Fruit fly (Drosophila melanogaster) whole organism, embryonic: ENCODE results near the gene ZAP3.

Experiments used
- Atf-2 ChIP-seq: fragments of 200-800 bp; sonication (Bioruptor generic); optimal IDR thresholded peaks from 2 replicates; lab custom pipeline; 2016; ENCODE audit warnings: missing biosample characterization, missing genetic modification characterization
- Blimp-1 ChIP-seq: fragments of 200-800 bp; sonication (Bioruptor generic); optimal IDR thresholded peaks from 3 replicates; lab custom pipeline; 2018; ENCODE audit warnings: missing biosample characterization, missing genetic modification characterization, mild to moderate bottlenecking, moderate library complexity, missing genetic modification reagents
- CG12104 ChIP-seq: fragments of 200-800 bp; sonication (Bioruptor generic); optimal IDR thresholded peaks from 3 replicates; lab custom pipeline; 2016; ENCODE audit warnings: missing biosample characterization, missing genetic modification characterization
- CG17802 ChIP-seq: fragments of 200-800 bp; sonication (Bioruptor generic); optimal IDR thresholded peaks from 2 replicates; lab custom pipeline; 2018; ENCODE audit warnings: missing biosample characterization, mild to moderate bottlenecking, missing genetic modification characterization, moderate library complexity
- CG2202 ChIP-seq: fragments of 200-800 bp; sonication (Bioruptor generic); optimal IDR thresholded peaks from 2 replicates; lab custom pipeline; 2018; ENCODE audit warnings: missing biosample characterization, mild to moderate bottlenecking, missing genetic modification characterization
- CG30403 ChIP-seq: fragments of 200-800 bp; sonication (Bioruptor generic); optimal IDR thresholded peaks from 3 replicates; lab custom pipeline; 2016; ENCODE audit warnings: missing biosample characterization, missing genetic modification characterization
- CG32532 ChIP-seq: fragments of 200-800 bp; sonication (Bioruptor generic); IDR thresholded peaks from 2 replicates; pipeline ENCODE4 v1.3.6; 2022; ENCODE audit warnings: missing biosample characterization, missing genetic modification characterization
- CG3847 ChIP-seq: fragments of 200-800 bp; sonication (Bioruptor generic); IDR thresholded peaks from 2 replicates; pipeline ENCODE4 v1.3.6; 2022; ENCODE audit warnings: missing biosample characterization, missing genetic modification characterization
- CG4360 ChIP-seq: fragments of 200-800 bp; sonication (Bioruptor generic); IDR thresholded peaks from 2 replicates; pipeline ENCODE4 v1.3.6; 2022; ENCODE audit warnings: missing biosample characterization, missing genetic modification characterization
- CG7745 ChIP-seq: fragments of 200-800 bp; sonication (Bioruptor generic); optimal IDR thresholded peaks from 2 replicates; lab custom pipeline; 2018; ENCODE audit warnings: missing biosample characterization, mild to moderate bottlenecking, missing genetic modification characterization, moderate library complexity
- CG7786 ChIP-seq: fragments of 200-800 bp; sonication (Bioruptor generic); optimal IDR thresholded peaks from 2 replicates; lab custom pipeline; 2016; ENCODE audit warnings: missing biosample characterization, missing genetic modification characterization
- CG7928 ChIP-seq: fragments of 200-800 bp; sonication (Bioruptor generic); optimal IDR thresholded peaks from 2 replicates; lab custom pipeline; 2017; ENCODE audit warnings: missing biosample characterization, mild to moderate bottlenecking, missing genetic modification characterization
- Drgx ChIP-seq: fragments of 200-800 bp; sonication (Bioruptor generic); IDR thresholded peaks from 2 replicates; pipeline ENCODE4 v1.3.6; 2022; ENCODE audit warnings: missing biosample characterization, missing genetic modification characterization
- Eip74EF ChIP-seq, 2 experiments: fragments of 200-800 bp in 1 of 2; fragments of >200 bp in 1 of 2; sonication (Bioruptor generic) in 1 of 2; optimal IDR thresholded peaks; 2 replicates each; lab custom pipeline; 2017 to 2019; ENCODE audit warnings: missing biosample characterization in 2 of 2, missing genetic modification characterization in 2 of 2, mild to moderate bottlenecking in 1 of 2, moderate library complexity in 1 of 2
- Ets65A ChIP-seq: fragments of 200-800 bp; sonication (Bioruptor generic); peaks from one replicate; lab custom pipeline; 2016; ENCODE audit warnings: missing biosample characterization, missing genetic modification characterization
- Fer3 ChIP-seq: fragments of 200-800 bp; sonication (Bioruptor generic); optimal IDR thresholded peaks from 2 replicates; lab custom pipeline; 2018; ENCODE audit warnings: missing biosample characterization, mild to moderate bottlenecking, missing genetic modification characterization, moderate library complexity
- HLH4C ChIP-seq: fragments of 200-800 bp; sonication (Bioruptor generic); IDR thresholded peaks from 3 replicates; pipeline ENCODE4 v1.3.6; 2022; ENCODE audit warnings: missing biosample characterization, missing genetic modification characterization; ENCODE audit not compliant: partially characterized antibody
- Hr3 ChIP-seq: fragments of 200-800 bp; sonication (Bioruptor generic); optimal IDR thresholded peaks from 3 replicates; lab custom pipeline; 2016; ENCODE audit warnings: missing biosample characterization, missing genetic modification characterization
- MESR4 ChIP-seq: fragments of 200-800 bp; sonication (Bioruptor generic); optimal IDR thresholded peaks from 2 replicates; lab custom pipeline; 2018; ENCODE audit warnings: missing biosample characterization, mild to moderate bottlenecking, missing genetic modification characterization, moderate library complexity
- Med ChIP-seq: fragments of 200-800 bp; sonication (Bioruptor generic); peaks from one replicate; lab custom pipeline; 2016; ENCODE audit warnings: missing biosample characterization, missing genetic modification characterization, mild to moderate bottlenecking, inconsistent platforms, moderate library complexity
- Ptx1 ChIP-seq: fragments of 200-800 bp; sonication (Bioruptor generic); IDR thresholded peaks from 2 replicates; pipeline ENCODE4 v1.3.6; 2022; ENCODE audit warnings: missing biosample characterization, missing genetic modification characterization
- Rx ChIP-seq: fragments of 200-800 bp; sonication (Bioruptor generic); IDR thresholded peaks from 2 replicates; pipeline ENCODE4 v1.3.6; 2022; ENCODE audit warnings: missing biosample characterization, missing genetic modification characterization
- Side ChIP-seq: fragments of 200-800 bp; sonication (Bioruptor generic); optimal IDR thresholded peaks from 2 replicates; lab custom pipeline; 2016; ENCODE audit warnings: missing biosample characterization, missing genetic modification characterization
- Xrp1 ChIP-seq: fragments of 200-800 bp; sonication (Bioruptor generic); IDR thresholded peaks from 2 replicates; pipeline ENCODE4 v1.3.6; 2022; ENCODE audit warnings: missing biosample characterization, missing genetic modification characterization
- ara ChIP-seq: fragments of 200-800 bp; sonication (Bioruptor generic); IDR thresholded peaks from 2 replicates; pipeline ENCODE4 v1.3.6; 2022; ENCODE audit warnings: missing biosample characterization, missing genetic modification characterization
- bowl ChIP-seq: fragments of 200-800 bp; sonication (Bioruptor generic); IDR thresholded peaks from 2 replicates; pipeline ENCODE4 v1.3.6; 2022; ENCODE audit warnings: missing biosample characterization, missing genetic modification characterization
- btn ChIP-seq: fragments of 200-800 bp; sonication (Bioruptor generic); optimal IDR thresholded peaks from 2 replicates; lab custom pipeline; 2016; ENCODE audit warnings: missing biosample characterization, missing genetic modification characterization
- croc ChIP-seq: fragments of 200-800 bp; sonication (Bioruptor generic); conservative IDR thresholded peaks from 3 replicates; pipeline ENCODE4 v1.3.6; 2022; ENCODE audit warnings: missing biosample characterization, missing genetic modification characterization
- ems ChIP-seq: fragments of 200-800 bp; sonication (Bioruptor generic); optimal IDR thresholded peaks from 3 replicates; lab custom pipeline; 2016; ENCODE audit warnings: missing biosample characterization, missing genetic modification characterization
- esg ChIP-seq: fragments of 200-800 bp; sonication (Bioruptor generic); conservative IDR thresholded peaks from 2 replicates; pipeline ENCODE4 v1.3.6; 2022; ENCODE audit warnings: missing biosample characterization, missing genetic modification characterization
- ftz-f1 ChIP-seq: fragments of 200-800 bp; sonication (Bioruptor generic); optimal IDR thresholded peaks from 2 replicates; lab custom pipeline; 2016; ENCODE audit warnings: missing biosample characterization, missing genetic modification characterization
- hkb ChIP-seq, 2 experiments: fragments of 200-800 bp in 1 of 2; fragments of >200 bp in 1 of 2; sonication (Bioruptor generic) in 1 of 2; IDR thresholded peaks in 1 of 2; optimal IDR thresholded peaks in 1 of 2; 2 replicates each; pipeline versions ENCODE4 v1.3.6 to Lab custom; 2017 to 2022; ENCODE audit warnings: missing biosample characterization in 1 of 2, missing genetic modification characterization in 1 of 2
- ind ChIP-seq: fragments of 200-800 bp; sonication (Bioruptor generic); optimal IDR thresholded peaks from 3 replicates; lab custom pipeline; 2016; ENCODE audit warnings: missing biosample characterization, missing genetic modification characterization
- jigr1 ChIP-seq: fragments of 200-800 bp; sonication (Bioruptor generic); IDR thresholded peaks from 3 replicates; pipeline ENCODE4 v1.3.6; 2022; ENCODE audit warnings: missing biosample characterization, missing genetic modification characterization
- knrl ChIP-seq: fragments of 200-800 bp; sonication (Bioruptor generic); IDR thresholded peaks from 3 replicates; pipeline ENCODE4 v1.3.6; 2022; ENCODE audit warnings: missing biosample characterization, missing genetic modification characterization; ENCODE audit not compliant: partially characterized antibody
- otp ChIP-seq: fragments of 200-800 bp; sonication (Bioruptor generic); IDR thresholded peaks from 3 replicates; pipeline ENCODE4, ENCODE4 v1.3.6; 2022; ENCODE audit warnings: missing biosample characterization, missing genetic modification characterization
- pan ChIP-seq, 4 experiments: fragments of >200 bp in 3 of 4; fragments of 200-800 bp in 1 of 4; sonication (Bioruptor generic) in 1 of 4; optimal IDR thresholded peaks in 3 of 4; IDR thresholded peaks in 1 of 4; 2 replicates each; pipeline versions ENCODE4 v1.3.6 to Lab custom; 2017 to 2022; ENCODE audit warnings: missing biosample characterization in 2 of 4, missing genetic modification characterization in 2 of 4, mixed read lengths in 1 of 4
- sens ChIP-seq: fragments of 200-800 bp; sonication (Bioruptor generic); peaks from one replicate; lab custom pipeline; 2016; ENCODE audit warnings: missing biosample characterization, missing genetic modification characterization
- slbo ChIP-seq: fragments of 200-800 bp; sonication (Bioruptor generic); IDR thresholded peaks from 2 replicates; pipeline ENCODE4 v1.3.6; 2022; ENCODE audit warnings: missing biosample characterization, missing genetic modification characterization
- stc ChIP-seq: fragments of 200-800 bp; sonication (Bioruptor generic); IDR thresholded peaks from 2 replicates; pipeline ENCODE4 v1.3.6; 2022; ENCODE audit warnings: missing biosample characterization, missing genetic modification characterization
- tup ChIP-seq: fragments of 200-800 bp; sonication (Bioruptor generic); optimal IDR thresholded peaks from 2 replicates; lab custom pipeline; 2016; ENCODE audit warnings: missing biosample characterization, mild to moderate bottlenecking, missing genetic modification characterization, moderate library complexity

The ZAP3 gene

DNA sequence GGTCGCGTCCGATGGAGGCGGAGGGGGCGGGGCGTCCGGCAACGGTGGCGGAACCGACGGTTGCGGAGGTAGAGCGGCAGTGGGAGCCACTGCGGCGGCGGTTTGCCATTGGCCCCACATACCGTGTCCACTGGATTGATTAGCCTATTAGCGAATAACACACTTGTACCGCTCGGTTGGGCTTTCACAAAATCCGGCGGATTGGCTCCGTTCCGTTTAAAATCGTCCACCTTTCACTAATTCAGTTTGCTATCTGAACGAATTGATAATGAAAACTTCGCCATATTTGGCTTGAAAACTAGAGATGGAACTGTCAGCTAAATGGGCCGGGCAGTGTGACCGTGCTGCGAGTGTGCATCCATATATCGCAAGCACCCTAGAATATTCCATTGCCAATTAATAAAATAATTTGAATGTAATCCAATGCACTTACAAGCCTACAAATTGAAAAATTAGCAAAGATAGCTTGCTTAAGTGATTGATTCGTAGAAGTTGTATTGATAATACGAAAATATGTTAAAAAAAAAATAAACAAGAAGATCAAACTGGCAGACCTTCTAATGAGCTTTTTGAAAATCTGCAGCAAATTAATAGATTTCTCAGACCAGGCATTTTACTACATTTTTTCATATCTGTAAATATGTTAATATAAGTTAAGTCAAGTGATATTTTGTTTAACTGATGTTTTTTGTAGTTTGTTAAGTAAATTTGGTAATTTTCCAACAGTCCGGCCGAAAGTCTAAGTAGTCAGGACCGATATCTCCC lies at the start of gene ZAP3 (continued):
- TF ChIP-seq Atf-2 (no peak), slbo (peak; percentile 13; the same call in 1 of the 2 replicates), HLH4C (GFP tag; lab: Robert Waterston, UW) (peak; percentile 30; the same call in 2 of the 3 replicates), stc (GFP tag; lab: Robert Waterston, UW) (no peak), Rx (GFP tag; lab: Robert Waterston, UW) (no peak), croc (GFP tag; lab: Robert Waterston, UW) (no peak), CG3847 (0 out of 2 replicates have a peak, but pooled peaks have one; percentile 15), Hr3 (GFP tag; lab: Kevin White, UChicago) (no peak), CG12104 (GFP tag; lab: Kevin White, UChicago) (no peak), MESR4 (GFP tag; lab: Kevin White, UChicago) (peak; percentile 88), jigr1 (GFP tag; lab: Robert Waterston, UW) (0 out of 3 replicates have a peak, but pooled peaks have one; percentile 34), Med (GFP tag; lab: Kevin White, UChicago) (peak; percentile 39), ftz-f1 (GFP tag; lab: Kevin White, UChicago) (no peak), ems (GFP tag; lab: Kevin White, UChicago) (no peak), knrl (peak; percentile 46; the same call in 2 of the 3 replicates)

DNA sequence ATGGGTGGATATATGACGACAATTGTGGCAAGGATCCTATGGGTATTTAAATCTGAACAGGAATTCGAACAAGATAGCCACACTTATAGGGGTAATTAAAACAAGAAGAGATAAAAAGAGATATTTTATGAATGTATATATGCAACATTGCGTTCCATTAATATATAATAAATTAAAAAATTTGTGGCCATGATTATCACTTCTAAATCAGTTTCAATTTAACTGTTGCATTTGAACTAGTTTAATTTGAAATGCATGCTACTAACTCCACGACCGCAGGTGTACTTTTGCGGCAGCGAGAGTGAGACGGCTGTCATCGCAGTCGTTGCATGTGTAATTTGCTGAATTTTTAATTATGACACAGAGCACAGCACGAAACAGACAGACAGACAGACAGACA lies 44.9 kb upstream of the ZAP3 start:
- TF ChIP-seq Drgx (GFP tag; lab: Robert Waterston, UW) (peak; percentile 26; the same call in 1 of the 2 replicates), otp (GFP tag; lab: Robert Waterston, UW) (no peak)
- TF ChIP-seq, all 482 proteins: peak for 1

DNA sequence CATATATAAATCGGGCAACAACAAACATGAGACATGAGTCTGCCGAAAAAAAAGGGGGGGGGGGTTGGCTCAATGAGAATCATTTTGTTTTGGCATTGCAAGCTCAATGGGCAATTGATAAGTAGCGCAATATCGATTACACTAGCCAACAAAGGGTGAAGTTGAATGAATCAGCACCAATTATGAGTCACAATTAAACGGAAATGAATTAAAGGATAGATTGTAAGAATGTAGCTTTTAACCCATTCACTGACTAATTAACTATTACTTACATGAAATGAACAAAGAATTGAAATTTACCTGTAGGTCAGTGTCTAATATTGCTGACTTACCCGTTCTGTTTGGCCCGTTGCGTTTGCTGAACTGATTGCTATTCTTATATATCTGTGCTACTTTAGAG lies 43.3 kb upstream of the ZAP3 start:
- peak; percentile 54 for TF ChIP-seq sens (GFP tag; lab: Kevin White, UChicago)
- no peak for TF ChIP-seq hkb (optimal IDR thresholded peaks at IDR 0.05; lab: Kevin White, UChicago)
- peak; percentile 10; the same call in 1 of the 2 replicates for TF ChIP-seq hkb (GFP tag; IDR thresholded peaks at IDR 0.05; lab: Robert Waterston, UW)
- 0 out of 2 replicates have a peak, but pooled peaks have one; percentile 16 for TF ChIP-seq CG32532 (GFP tag; lab: Robert Waterston, UW)
- no peak for TF ChIP-seq Eip74EF (GFP tag; optimal IDR thresholded peaks at IDR 0.05; lab: Kevin White, UChicago)
- TF ChIP-seq Xrp1 (GFP tag; lab: Robert Waterston, UW): 0 out of 2 replicates have a peak, but pooled peaks have one; percentile 11
- TF ChIP-seq CG7928 (GFP tag; lab: Kevin White, UChicago): no peak
- TF ChIP-seq Med (GFP tag; lab: Kevin White, UChicago): peak; percentile 51
- TF ChIP-seq Ptx1: 0 out of 2 replicates have a peak, but pooled peaks have one; percentile 12
- 0 out of 2 replicates have a peak, but pooled peaks have one; percentile 7 for TF ChIP-seq esg
- no peak for TF ChIP-seq pan (optimal IDR thresholded peaks at IDR 0.05; lab: Kevin White, UChicago)
- peak in 1 of 2 experiments; percentile 17 for TF ChIP-seq pan (GFP tag; optimal IDR thresholded peaks at IDR 0.05 in 1 of 2, IDR thresholded peaks at IDR 0.05 in 1 of 2)
- peak; percentile 60 for TF ChIP-seq Drgx (GFP tag; lab: Robert Waterston, UW)

DNA sequence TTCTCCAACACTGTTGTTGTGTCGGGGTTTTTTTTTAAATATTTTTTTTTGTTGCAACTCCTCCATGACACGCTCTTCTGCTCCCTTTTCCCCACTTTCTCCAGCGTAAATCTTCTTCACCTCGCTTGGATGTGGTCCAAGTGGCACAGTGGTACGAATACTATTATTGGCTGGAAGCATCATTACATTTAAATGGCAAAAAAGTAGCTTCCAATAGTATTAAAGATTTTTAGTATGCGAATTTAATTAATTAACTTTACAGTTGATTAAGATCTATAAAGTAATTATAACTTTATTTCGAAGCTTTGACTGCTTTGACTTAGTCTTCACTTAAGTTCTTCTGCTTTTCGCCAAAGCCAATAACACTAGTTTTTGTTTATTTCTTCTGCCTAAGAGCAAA lies 36.0 kb upstream of the ZAP3 start:
- TF ChIP-seq sens (GFP tag; lab: Kevin White, UChicago): peak; percentile 54
- peak; percentile 37 for TF ChIP-seq Ets65A (GFP tag; lab: Kevin White, UChicago)
- TF ChIP-seq CG17802 (tag; lab: Kevin White, UChicago): no peak
- no peak for TF ChIP-seq Fer3 (tag; lab: Kevin White, UChicago)
- TF ChIP-seq, all 482 proteins: peak for 2

DNA sequence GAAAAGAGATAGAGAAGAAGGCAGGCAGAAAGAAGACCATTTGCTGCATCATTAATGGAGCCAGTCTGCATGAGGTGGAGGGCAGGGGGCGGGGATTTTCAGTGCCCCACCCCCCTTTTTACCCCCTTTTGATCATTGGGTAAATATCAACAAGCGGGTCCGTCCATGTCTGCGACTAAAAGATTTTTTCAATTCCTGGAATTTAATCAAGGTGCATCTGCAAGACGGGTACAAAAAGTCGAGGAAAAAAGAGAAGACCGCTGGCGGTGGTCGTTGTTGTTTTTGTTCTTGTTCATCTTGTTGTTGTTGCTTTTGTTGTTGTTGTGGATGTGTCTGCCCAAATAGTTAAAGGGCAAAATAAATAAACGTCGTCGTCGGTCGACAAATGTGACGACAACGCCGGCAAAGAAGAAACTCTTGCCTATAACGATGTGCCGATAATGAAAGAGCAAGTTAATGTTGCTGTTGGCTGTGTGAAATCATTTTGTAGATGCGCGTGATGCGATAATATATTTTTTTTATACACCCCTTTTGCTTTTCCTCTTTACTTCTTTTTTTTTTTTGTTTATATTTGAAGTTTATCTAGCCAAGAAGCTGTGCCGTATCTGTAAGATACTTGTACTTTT lies 33.4 kb upstream of the ZAP3 start:
- TF ChIP-seq CG7745 (tag; lab: Kevin White, UChicago): peak; percentile 27
- peak; percentile 20 for TF ChIP-seq Side (GFP tag; lab: Kevin White, UChicago)
- peak; percentile 96 for TF ChIP-seq CG4360 (GFP tag; lab: Robert Waterston, UW)
- no peak for TF ChIP-seq bowl (GFP tag; lab: Robert Waterston, UW)
- peak; percentile 34 for TF ChIP-seq tup (GFP tag; lab: Kevin White, UChicago)
- peak; percentile 45 for TF ChIP-seq CG2202
- TF ChIP-seq ind (GFP tag; lab: Kevin White, UChicago): no peak
- peak; percentile 65 for TF ChIP-seq ara (GFP tag; lab: Robert Waterston, UW)
- TF ChIP-seq CG30403 (GFP tag; lab: Kevin White, UChicago): no peak
- TF ChIP-seq CG7786 (GFP tag; lab: Kevin White, UChicago): peak; percentile 3
- peak; percentile 53 for TF ChIP-seq Blimp-1 (GFP tag; lab: Kevin White, UChicago)
- peak; percentile 25 for TF ChIP-seq btn
